Worm (Caenorhabditis elegans): ENCODE measurements around the gene coa-7.

ce11 chrII:11634681-11635527 is 16.0 kb downstream of the coa-7 start:
- peak; percentile 80 for TF ChIP-seq flt-1 (GFP tag; IDR thresholded peaks at IDR 0.05)
- TF ChIP-seq ztf-23 (GFP tag; IDR thresholded peaks at IDR 0.05): peak; percentile 83; the same call in 1 of the 2 replicates
- TF ChIP-seq klf-2 (GFP tag; conservative IDR thresholded peaks at IDR 0.05): 0 out of 2 replicates have a peak, but pooled peaks have one; percentile 40
- peak; percentile 83 for TF ChIP-seq T22C8.4 (GFP tag; IDR thresholded peaks at IDR 0.05)
- TF ChIP-seq cog-1 (tag; optimal IDR thresholded peaks at IDR 0.05): peak; percentile 93
- TF ChIP-seq ref-1 (GFP tag; conservative IDR thresholded peaks at IDR 0.05): no peak
- TF ChIP-seq tab-1 (GFP tag; IDR thresholded peaks at IDR 0.05): peak; percentile 75
